Worm (Caenorhabditis elegans) whole organism, L4 larva: ENCODE data around the gene clec-68.

ENCODE experiments used
- D1046.2 ChIP-seq: fragments of 200-800 bp; sonication (Bioruptor generic); IDR thresholded peaks from 2 replicates; pipeline ENCODE4 v1.3.6; 2022; ENCODE audit warnings: missing genetic modification characterization, missing compliant biosample characterization
- F26F4.8 ChIP-seq: fragments of 200-800 bp; sonication (Bioruptor generic); conservative IDR thresholded peaks from 2 replicates; pipeline ENCODE4 v1.3.6; 2022; ENCODE audit warnings: missing genetic modification characterization, missing compliant biosample characterization
- F37D6.2 ChIP-seq: sonication (generic microtip); optimal IDR thresholded peaks from 2 replicates; lab custom pipeline; 2016; ENCODE audit warnings: mild to moderate bottlenecking, missing genetic modification characterization, missing compliant biosample characterization
- F44E2.7 ChIP-seq: fragments of 200-800 bp; sonication (Bioruptor generic); IDR thresholded peaks from 2 replicates; pipeline ENCODE4 v2.1.2; 2022; ENCODE audit warnings: missing genetic modification characterization, missing compliant biosample characterization
- T26A8.4 ChIP-seq: fragments of 200-800 bp; sonication (Bioruptor generic); IDR thresholded peaks from 2 replicates; pipeline ENCODE4 v1.3.6; 2022; ENCODE audit warnings: missing genetic modification characterization, missing compliant biosample characterization
- Y5F2A.4 ChIP-seq: fragments of 200-800 bp; sonication (Bioruptor generic); optimal IDR thresholded peaks from 2 replicates; lab custom pipeline; 2018; ENCODE audit warnings: mild to moderate bottlenecking, missing genetic modification characterization, missing compliant biosample characterization
- aha-1 ChIP-seq: fragments of 150-350 bp; peaks from one replicate; lab custom pipeline; 2014; ENCODE audit warnings: missing biosample characterization, missing genetic modification characterization
- aly-2 ChIP-seq: sonication (generic microtip); optimal IDR thresholded peaks from 2 replicates; lab custom pipeline; 2018; ENCODE audit warnings: missing biosample characterization, missing genetic modification characterization
- ceh-62 ChIP-seq: sonication (generic microtip); optimal IDR thresholded peaks from 2 replicates; lab custom pipeline; 2017; ENCODE audit warnings: missing biosample characterization, missing genetic modification characterization
- ceh-82 ChIP-seq: sonication (generic microtip); optimal IDR thresholded peaks from 2 replicates; lab custom pipeline; 2017; ENCODE audit warnings: missing biosample characterization, missing genetic modification characterization
- ces-1 ChIP-seq: fragments of 150-350 bp; sonication (generic microtip); optimal IDR thresholded peaks from 4 replicates; lab custom pipeline; 2014; ENCODE audit warnings: missing biosample characterization, missing genetic modification reagents, missing genetic modification characterization
- daf-16 ChIP-seq, 3 experiments: sonication (generic microtip); optimal IDR thresholded peaks; 2 replicates each; lab custom pipeline; 2016 to 2017; ENCODE audit warnings: missing genetic modification characterization in 3 of 3, missing genetic modification reagents in 3 of 3, mild to moderate bottlenecking in 2 of 3, missing compliant biosample characterization in 2 of 3, missing biosample characterization in 1 of 3, moderate library complexity in 1 of 3
- daf-19 ChIP-seq: fragments of 200-800 bp; sonication (Bioruptor generic); conservative IDR thresholded peaks from 2 replicates; pipeline ENCODE4 v1.3.6; 2022; ENCODE audit warnings: missing genetic modification characterization, missing compliant biosample characterization
- dmd-6 ChIP-seq: fragments of 200-800 bp; sonication (Bioruptor generic); IDR thresholded peaks from 2 replicates; pipeline ENCODE4 v1.3.6; 2022; ENCODE audit warnings: missing genetic modification reagents, missing genetic modification characterization, missing compliant biosample characterization
- dve-1 ChIP-seq: sonication (generic microtip); optimal IDR thresholded peaks from 2 replicates; lab custom pipeline; 2017; ENCODE audit warnings: antibody characterized with exemption, mild to moderate bottlenecking, missing genetic modification characterization, missing compliant biosample characterization; ENCODE audit not compliant: insufficient read depth
- gei-8 ChIP-seq: fragments of 200-800 bp; sonication (Bioruptor generic); optimal IDR thresholded peaks from 2 replicates; lab custom pipeline; 2018; ENCODE audit warnings: mild to moderate bottlenecking, missing genetic modification characterization, missing compliant biosample characterization
- hlh-11 ChIP-seq: fragments of 200-800 bp; sonication (Bioruptor generic); optimal IDR thresholded peaks from 2 replicates; lab custom pipeline; 2018; ENCODE audit warnings: mild to moderate bottlenecking, missing genetic modification characterization, missing compliant biosample characterization
- hmg-1.1 ChIP-seq: fragments of 200-800 bp; sonication (Bioruptor generic); IDR thresholded peaks from 2 replicates; pipeline ENCODE4 v1.3.6; 2022; ENCODE audit warnings: missing genetic modification reagents, missing genetic modification characterization, missing compliant biosample characterization
- lin-1 ChIP-seq: fragments of 200-800 bp; sonication (Bioruptor generic); IDR thresholded peaks from 2 replicates; pipeline ENCODE4 v1.3.6; 2022; ENCODE audit warnings: missing genetic modification reagents, missing genetic modification characterization, missing compliant biosample characterization
- lin-13 ChIP-seq: fragments of 150-350 bp; optimal IDR thresholded peaks from 2 replicates; lab custom pipeline; 2014; ENCODE audit warnings: missing biosample characterization, missing genetic modification reagents, missing genetic modification characterization
- lin-15B ChIP-seq: fragments of 150-350 bp; sonication (generic microtip); optimal IDR thresholded peaks from 3 replicates; lab custom pipeline; 2014; ENCODE audit warnings: missing biosample characterization, missing genetic modification characterization
- lin-29 ChIP-seq: fragments of 200-800 bp; sonication (Bioruptor generic); IDR thresholded peaks from 2 replicates; pipeline ENCODE4 v1.3.6; 2022; ENCODE audit warnings: missing genetic modification reagents, missing genetic modification characterization, missing compliant biosample characterization
- lin-39 ChIP-seq: fragments of 150-350 bp; optimal IDR thresholded peaks from 2 replicates; lab custom pipeline; 2014; ENCODE audit warnings: missing biosample characterization, missing genetic modification reagents, missing genetic modification characterization
- lsy-2 ChIP-seq, 2 experiments: fragments of 150-350 bp in 1 of 2; sonication (generic microtip) in 1 of 2; optimal IDR thresholded peaks; 2 replicates each; lab custom pipeline; 2014 to 2017; ENCODE audit warnings: missing biosample characterization in 2 of 2, missing genetic modification characterization in 2 of 2
- madf-5 ChIP-seq, 2 experiments: fragments of 200-800 bp; sonication (Bioruptor generic); IDR thresholded peaks; 2 replicates each; pipeline ENCODE4 v1.3.6; 2022; ENCODE audit warnings: missing compliant biosample characterization in 2 of 2, missing genetic modification characterization in 2 of 2
- mdl-1 ChIP-seq, 2 experiments: fragments of 150-350 bp in 1 of 2; sonication (generic microtip) in 1 of 2; optimal IDR thresholded peaks; 2 replicates each; lab custom pipeline; 2014 to 2017; ENCODE audit warnings: missing biosample characterization in 2 of 2, missing genetic modification characterization in 2 of 2
- mes-2 ChIP-seq: sonication (generic microtip); optimal IDR thresholded peaks from 2 replicates; lab custom pipeline; 2016; ENCODE audit warnings: missing genotype, mild to moderate bottlenecking, missing genetic modification characterization, missing compliant biosample characterization; ENCODE audit not compliant: poor library complexity, severe bottlenecking
- mxl-2 ChIP-seq: fragments of 200-800 bp; sonication (Bioruptor generic); conservative IDR thresholded peaks from 2 replicates; pipeline ENCODE4 v1.3.6; 2022; ENCODE audit warnings: missing genetic modification reagents, missing genetic modification characterization, missing compliant biosample characterization
- mxl-3 ChIP-seq: fragments of 200-800 bp; sonication (Bioruptor generic); optimal IDR thresholded peaks from 2 replicates; lab custom pipeline; 2018; ENCODE audit warnings: mild to moderate bottlenecking, missing genetic modification characterization, missing compliant biosample characterization
- nhr-102 ChIP-seq: sonication (generic microtip); optimal IDR thresholded peaks from 2 replicates; lab custom pipeline; 2016; ENCODE audit warnings: mild to moderate bottlenecking, missing genetic modification characterization, moderate library complexity, missing compliant biosample characterization
- nhr-11 ChIP-seq: fragments of 150-350 bp; optimal IDR thresholded peaks from 2 replicates; lab custom pipeline; 2014; ENCODE audit warnings: missing biosample characterization, missing genetic modification characterization
- nhr-28 ChIP-seq: fragments of 150-350 bp; optimal IDR thresholded peaks from 2 replicates; lab custom pipeline; 2014; ENCODE audit warnings: missing biosample characterization, missing genetic modification characterization
- nhr-42 ChIP-seq: fragments of 200-800 bp; sonication (Bioruptor generic); IDR thresholded peaks from 2 replicates; pipeline ENCODE4 v1.3.6; 2022; ENCODE audit warnings: missing genetic modification characterization, missing compliant biosample characterization
- nhr-48 ChIP-seq: sonication (generic microtip); optimal IDR thresholded peaks from 2 replicates; lab custom pipeline; 2016; ENCODE audit warnings: mild to moderate bottlenecking, missing genetic modification characterization, missing compliant biosample characterization
- nhr-76 ChIP-seq: fragments of 150-350 bp; optimal IDR thresholded peaks from 2 replicates; lab custom pipeline; 2014; ENCODE audit warnings: missing biosample characterization, missing genetic modification characterization
- nhr-77 ChIP-seq: fragments of 150-350 bp; optimal IDR thresholded peaks from 2 replicates; lab custom pipeline; 2014; ENCODE audit warnings: missing biosample characterization, missing genetic modification characterization
- pha-4 ChIP-seq, 2 experiments: fragments of 150-350 bp in 1 of 2; fragments of 200-800 bp in 1 of 2; sonication (Bioruptor generic) in 1 of 2; IDR thresholded peaks in 1 of 2; optimal IDR thresholded peaks in 1 of 2; 2 replicates each; pipeline versions ENCODE4 v1.3.6 to Lab custom; 2014 to 2022; ENCODE audit warnings: missing genetic modification characterization in 2 of 2, missing genetic modification reagents in 2 of 2, missing biosample characterization in 1 of 2, missing compliant biosample characterization in 1 of 2
- pqm-1 ChIP-seq: sonication (generic microtip); optimal IDR thresholded peaks from 2 replicates; lab custom pipeline; 2017; ENCODE audit warnings: missing biosample characterization, missing genetic modification characterization
- skn-1 ChIP-seq: fragments of 150-350 bp; optimal IDR thresholded peaks from 2 replicates; lab custom pipeline; 2014; ENCODE audit warnings: missing biosample characterization, missing genetic modification characterization
- spr-3 ChIP-seq: fragments of 200-800 bp; sonication (Bioruptor generic); optimal IDR thresholded peaks from 2 replicates; lab custom pipeline; 2018; ENCODE audit warnings: mild to moderate bottlenecking, missing genetic modification characterization, missing compliant biosample characterization
- tra-1 ChIP-seq: fragments of 200-800 bp; sonication (Bioruptor generic); IDR thresholded peaks from 2 replicates; pipeline ENCODE4 v1.3.6; 2022; ENCODE audit warnings: missing genetic modification reagents, missing genetic modification characterization, missing compliant biosample characterization
- unc-62 ChIP-seq, 3 experiments: fragments of 150-350 bp in 1 of 3; sonication (generic microtip); optimal IDR thresholded peaks in 2 of 3; peaks in 1 of 3; 1 replicate in 1 of 3; 2 replicates in 2 of 3; lab custom pipeline; 2014 to 2017; ENCODE audit warnings: missing biosample characterization in 3 of 3, missing genetic modification characterization in 3 of 3, missing genetic modification reagents in 3 of 3, missing genotype in 1 of 3
- zag-1 ChIP-seq: fragments of 150-350 bp; optimal IDR thresholded peaks from 2 replicates; lab custom pipeline; 2014; ENCODE audit warnings: missing biosample characterization, missing genetic modification characterization
- ztf-7 ChIP-seq: fragments of 150-350 bp; optimal IDR thresholded peaks from 2 replicates; lab custom pipeline; 2014; ENCODE audit warnings: missing biosample characterization, missing genetic modification characterization

clec-68 gene

ce11 chrIV:3926117-3926516 is at the start of gene clec-68:
TSS of gene clec-68 (plus strand) at chrIV:3926417.
- TF ChIP-seq spr-3 (GFP tag; lab: Kevin White, UChicago) (no peak), madf-5 (GFP tag; IDR thresholded peaks at IDR 0.05; lab: Robert Waterston, UW) (no peak), mxl-3 (GFP tag; lab: Kevin White, UChicago) (no peak), lin-15B (tag; lab: Kevin White, UChicago) (no peak), pha-4 (GFP tag; IDR thresholded peaks at IDR 0.05; lab: Robert Waterston, UW) (no peak), pha-4 (tag; optimal IDR thresholded peaks at IDR 0.05; lab: Kevin White, UChicago) (no peak), lin-13 (GFP tag; lab: Kevin White, UChicago) (no peak), nhr-77 (tag; lab: Kevin White, UChicago) (no peak), mdl-1 (tag; optimal IDR thresholded peaks at IDR 0.05; lab: Kevin White, UChicago) (no peak), hlh-11 (tag; lab: Kevin White, UChicago) (no peak), unc-62 (GFP tag; optimal IDR thresholded peaks at IDR 0.05 in 1 of 2; lab: Kevin White, UChicago) (no peak), unc-62 (tag; optimal IDR thresholded peaks at IDR 0.05; lab: Kevin White, UChicago) (no peak), F26F4.8 (GFP tag; lab: Robert Waterston, UW) (no peak), lin-39 (tag; lab: Kevin White, UChicago) (no peak), zag-1 (no peak), nhr-76 (tag; lab: Kevin White, UChicago) (no peak), gei-8 (GFP tag; lab: Kevin White, UChicago) (no peak), D1046.2 (GFP tag; lab: Robert Waterston, UW) (no peak), ceh-62 (no peak)

DNA sequence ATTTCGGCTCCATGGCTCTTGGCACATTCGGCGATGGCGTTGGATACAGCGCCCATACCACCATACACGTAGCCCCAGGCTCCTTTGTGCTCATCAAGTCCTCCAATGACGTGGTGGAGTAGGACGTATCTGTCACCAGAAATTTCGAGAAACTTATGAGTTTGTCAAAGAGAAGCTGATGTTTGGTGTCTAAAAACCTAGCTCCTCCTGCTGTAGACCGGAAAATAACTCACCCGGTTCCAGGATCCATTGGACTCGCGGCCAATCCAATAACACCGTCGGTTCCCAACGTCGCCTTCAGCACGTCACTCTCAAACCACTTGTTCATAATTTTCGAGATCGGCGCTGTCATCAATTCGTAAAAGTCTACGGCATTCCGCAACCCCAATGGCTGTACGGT is 49.3 kb upstream of the clec-68 start:
- TF ChIP-seq aha-1 (tag; lab: Kevin White, UChicago) (peak; percentile 91), mxl-2 (GFP tag; lab: Robert Waterston, UW) (no peak), D1046.2 (GFP tag; lab: Robert Waterston, UW) (no peak), nhr-42 (GFP tag; lab: Robert Waterston, UW) (no peak), unc-62 (GFP tag; optimal IDR thresholded peaks at IDR 0.05 in 1 of 2; lab: Kevin White, UChicago) (peak in 1 of 2 experiments; percentile 67), unc-62 (tag; optimal IDR thresholded peaks at IDR 0.05; lab: Kevin White, UChicago) (no peak)

DNA sequence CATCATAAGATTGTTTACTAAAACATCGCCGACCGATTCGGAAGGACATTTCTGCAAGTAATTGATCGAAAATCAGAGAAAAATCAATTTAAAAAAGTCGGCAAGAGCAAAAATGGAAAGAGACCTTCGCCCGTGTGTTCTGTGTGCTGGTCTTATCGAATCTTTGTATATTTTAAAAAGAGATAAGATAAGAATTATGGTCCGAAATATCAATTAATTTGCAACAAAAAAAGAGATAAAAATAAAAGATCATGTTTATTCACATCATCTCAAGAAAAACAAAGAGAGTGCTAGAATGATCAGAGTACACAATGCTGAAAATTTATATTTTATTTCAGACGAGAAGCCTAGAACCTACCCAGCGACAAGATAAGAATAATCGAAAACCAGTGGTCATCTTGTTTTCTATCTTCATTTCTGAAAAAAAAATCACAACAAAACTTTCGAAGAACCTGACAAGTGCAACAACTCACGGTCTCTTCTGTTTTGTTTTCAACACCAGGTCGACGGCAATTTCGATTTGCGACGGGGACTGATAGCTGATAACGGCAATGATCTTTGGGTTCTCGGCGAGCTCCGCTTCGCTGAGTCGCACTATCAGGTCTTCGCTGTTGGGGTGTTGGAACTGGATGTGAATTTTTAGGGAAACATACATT is 47.8 kb upstream of the clec-68 start, which contains the start of gene F37C4.6:
Gene F37C4.6, minus strand, starts transcription at position 51 of the 656 bp plus-strand sequence.
- TF ChIP-seq dve-1 (tag; lab: Kevin White, UChicago) (no peak), lin-13 (GFP tag; lab: Kevin White, UChicago) (no peak), gei-8 (GFP tag; lab: Kevin White, UChicago) (no peak), aly-2 (tag; lab: Kevin White, UChicago) (no peak), nhr-48 (tag; lab: Kevin White, UChicago) (no peak), ztf-7 (tag; lab: Kevin White, UChicago) (no peak), nhr-42 (GFP tag; lab: Robert Waterston, UW) (no peak), madf-5 (GFP tag; IDR thresholded peaks at IDR 0.05; lab: Robert Waterston, UW) (no peak), mes-2 (tag; lab: Kevin White, UChicago) (no peak), lin-1 (GFP tag; lab: Robert Waterston, UW) (no peak), Y5F2A.4 (GFP tag; lab: Kevin White, UChicago) (no peak), hmg-1.1 (GFP tag; lab: Robert Waterston, UW) (no peak), dmd-6 (GFP tag; lab: Robert Waterston, UW) (peak; percentile 14; the same call in 1 of the 2 replicates), ces-1 (GFP tag; lab: Kevin White, UChicago) (no peak), nhr-77 (tag; lab: Kevin White, UChicago) (no peak), daf-19 (GFP tag; lab: Robert Waterston, UW) (no peak), F44E2.7 (no peak), hlh-11 (tag; lab: Kevin White, UChicago) (peak; percentile 49), T26A8.4 (GFP tag; lab: Robert Waterston, UW) (no peak), nhr-11 (tag; lab: Kevin White, UChicago) (no peak), F26F4.8 (GFP tag; lab: Robert Waterston, UW) (no peak), ceh-82 (tag; lab: Kevin White, UChicago) (no peak), daf-16 (GFP tag; optimal IDR thresholded peaks at IDR 0.05; lab: Kevin White, UChicago) (no peak), daf-16 (tag; optimal IDR thresholded peaks at IDR 0.05; lab: Kevin White, UChicago) (peak; percentile 85), lsy-2 (tag; optimal IDR thresholded peaks at IDR 0.05; lab: Kevin White, UChicago) (no peak), nhr-102 (tag; lab: Kevin White, UChicago) (no peak), F37D6.2 (tag; lab: Kevin White, UChicago) (no peak), ceh-62 (no peak), tra-1 (GFP tag; lab: Robert Waterston, UW) (no peak), skn-1 (no peak), lin-29 (GFP tag; lab: Robert Waterston, UW) (no peak), pqm-1 (peak; percentile 18), nhr-28 (tag; lab: Kevin White, UChicago) (peak; percentile 9)
